Worm (Caenorhabditis elegans): ENCODE measurements around the gene C18B12.4.

ce11 chrX:14999101-14999500 lies 41.3 kb downstream of the C18B12.4 start, which contains the start of gene cutl-3:
- TF ChIP-seq ets-7 (tag; optimal IDR thresholded peaks at IDR 0.05) (no peak), pes-1 (GFP tag; IDR thresholded peaks at IDR 0.05) (no peak)

All from whole organism, early embryonic.